Worm (Caenorhabditis elegans): ENCODE measurements around the gene cgt-1.

cgt-1 gene

DNA sequence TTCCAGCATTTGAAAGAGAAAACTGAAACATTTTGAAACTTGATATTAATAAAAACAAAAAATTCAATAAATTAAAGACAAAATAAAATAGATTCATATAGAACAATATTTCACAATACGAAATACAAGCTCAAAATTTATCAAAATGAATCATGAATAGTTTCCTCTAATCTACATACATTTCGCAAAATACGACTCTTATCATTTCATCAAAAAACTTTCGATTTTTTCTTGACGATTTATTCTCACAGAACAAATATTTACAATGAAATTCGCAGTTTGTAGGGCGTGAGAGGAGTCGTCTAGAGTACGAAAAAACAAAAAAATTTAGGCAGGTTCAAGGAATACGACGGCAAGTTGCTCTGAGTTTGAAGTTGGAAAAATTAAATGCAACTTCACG, 1.5 kb upstream of the cgt-1 start:
- TF ChIP-seq pes-1 (GFP tag; IDR thresholded peaks at IDR 0.05) = no peak
- no peak for TF ChIP-seq B0310.2 (tag; optimal IDR thresholded peaks at IDR 0.05)
- TF ChIP-seq aly-1 (tag; optimal IDR thresholded peaks at IDR 0.05) = no peak
- no peak for TF ChIP-seq scrt-1 (GFP tag; IDR thresholded peaks at IDR 0.05)
- TF ChIP-seq flt-1 (GFP tag; IDR thresholded peaks at IDR 0.05) = no peak
- TF ChIP-seq tbx-11 (GFP tag; IDR thresholded peaks at IDR 0.05) = no peak
- TF ChIP-seq ceh-13 (GFP tag; optimal IDR thresholded peaks at IDR 0.05) = no peak
- no peak for TF ChIP-seq ceh-36 (tag; optimal IDR thresholded peaks at IDR 0.05)
- no peak for TF ChIP-seq tbx-37 (GFP tag; conservative IDR thresholded peaks at IDR 0.05)
- TF ChIP-seq F13C5.2 (tag; optimal IDR thresholded peaks at IDR 0.05) = no peak
- no peak for TF ChIP-seq tra-4 (tag; optimal IDR thresholded peaks at IDR 0.05)
- TF ChIP-seq hmbx-1 (tag; optimal IDR thresholded peaks at IDR 0.05) = no peak
- no peak for TF ChIP-seq ama-1 (optimal IDR thresholded peaks at IDR 0.05)
- no peak for TF ChIP-seq hmg-4 (GFP tag; optimal IDR thresholded peaks at IDR 0.05)

DNA sequence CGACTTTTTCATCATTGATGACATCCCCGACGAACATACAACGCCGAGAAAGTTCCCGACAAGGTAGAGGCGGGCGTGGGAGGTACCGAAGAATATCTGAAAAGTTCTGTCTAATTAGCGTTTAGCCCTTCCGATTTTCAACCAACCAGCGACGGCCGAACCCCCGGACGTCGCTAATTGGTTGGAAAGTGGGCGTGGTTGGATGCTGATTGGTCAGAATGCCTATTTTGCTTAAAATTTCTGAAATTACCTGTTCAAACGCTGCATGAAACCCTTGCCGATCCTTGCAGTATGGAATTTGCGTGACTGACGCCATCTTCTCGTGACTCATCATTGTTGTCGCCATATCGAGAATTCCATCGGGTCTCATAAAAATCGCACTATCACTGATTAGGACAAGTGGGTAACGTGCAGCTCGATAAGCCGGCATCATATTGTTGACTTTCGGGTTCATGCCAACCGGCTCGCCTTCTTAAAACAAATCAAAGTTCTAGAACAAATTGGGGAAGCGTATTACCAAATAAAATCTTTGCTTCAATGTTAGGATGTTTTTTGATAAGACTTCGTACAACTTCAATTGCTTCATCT, 849 bp downstream of the cgt-1 start:
- TF ChIP-seq hnd-1 (tag; optimal IDR thresholded peaks at IDR 0.05) = no peak

DNA sequence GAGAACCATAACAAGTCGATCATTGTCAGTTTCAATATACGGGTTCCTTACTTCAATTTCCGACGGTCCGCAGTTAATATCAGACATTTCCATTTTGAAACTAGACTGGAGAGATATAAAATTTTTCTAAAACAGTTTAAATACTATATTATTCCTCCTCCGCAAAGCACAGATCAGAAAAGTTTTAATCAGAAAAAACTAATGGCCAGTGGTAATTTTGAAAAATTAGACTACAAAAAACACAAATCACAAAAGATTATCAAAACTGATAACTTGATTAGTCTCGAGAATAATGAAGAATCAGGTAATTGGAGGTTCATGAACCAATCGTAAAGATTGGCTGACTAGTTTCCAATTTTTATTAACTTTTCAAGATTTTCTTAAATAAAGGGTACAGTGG, 2.7 kb downstream of the cgt-1 start, which contains the start of gene T06C12.9:
Gene T06C12.9, minus strand, starts transcription at position 101 of the 400 bp plus-strand sequence.
- no peak for TF ChIP-seq hmg-4 (GFP tag; optimal IDR thresholded peaks at IDR 0.05)
- TF ChIP-seq pes-1 (GFP tag; IDR thresholded peaks at IDR 0.05) = no peak
- no peak for TF ChIP-seq scrt-1 (GFP tag; IDR thresholded peaks at IDR 0.05)
- TF ChIP-seq F13C5.2 (tag; optimal IDR thresholded peaks at IDR 0.05) = no peak
- TF ChIP-seq hnd-1 (tag; optimal IDR thresholded peaks at IDR 0.05) = no peak
- no peak for TF ChIP-seq B0310.2 (tag; optimal IDR thresholded peaks at IDR 0.05)
- no peak for TF ChIP-seq aly-1 (tag; optimal IDR thresholded peaks at IDR 0.05)
- TF ChIP-seq ama-1 (optimal IDR thresholded peaks at IDR 0.05) = no peak
- no peak for TF ChIP-seq flt-1 (GFP tag; IDR thresholded peaks at IDR 0.05)

DNA sequence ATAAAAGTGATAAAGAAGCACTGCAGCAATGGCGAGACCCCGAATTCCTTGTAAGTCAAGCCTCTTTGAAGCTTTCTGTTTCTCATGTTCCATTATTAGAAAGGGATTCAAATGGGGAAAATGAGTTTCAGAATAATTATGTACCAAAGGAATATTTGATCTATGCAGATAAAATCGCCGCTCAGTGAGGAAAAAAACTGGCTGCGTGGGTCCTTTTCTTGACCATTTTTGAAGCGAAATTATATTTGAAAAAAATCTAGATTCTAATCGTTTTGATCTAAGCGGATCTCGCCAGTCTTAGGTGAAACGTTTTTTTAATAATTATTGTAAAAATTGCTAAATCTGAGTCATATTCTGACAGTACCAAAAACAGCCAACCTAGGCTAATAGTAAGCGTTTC, 4.0 kb downstream of the cgt-1 start, which contains the start of gene oac-42:
Gene oac-42, minus strand, starts transcription at position 101 of the 400 bp plus-strand sequence.
- TF ChIP-seq ceh-13 (GFP tag; optimal IDR thresholded peaks at IDR 0.05) (no peak), ets-7 (tag; optimal IDR thresholded peaks at IDR 0.05) (no peak), aly-1 (tag; optimal IDR thresholded peaks at IDR 0.05) (no peak), ceh-36 (tag; optimal IDR thresholded peaks at IDR 0.05) (no peak), B0310.2 (tag; optimal IDR thresholded peaks at IDR 0.05) (no peak), tbx-37 (GFP tag; conservative IDR thresholded peaks at IDR 0.05) (no peak), scrt-1 (GFP tag; IDR thresholded peaks at IDR 0.05) (no peak), flt-1 (GFP tag; IDR thresholded peaks at IDR 0.05) (no peak), hnd-1 (tag; optimal IDR thresholded peaks at IDR 0.05) (no peak), F13C5.2 (tag; optimal IDR thresholded peaks at IDR 0.05) (no peak), pes-1 (GFP tag; IDR thresholded peaks at IDR 0.05) (no peak), ama-1 (optimal IDR thresholded peaks at IDR 0.05) (no peak), sea-1 (GFP tag; conservative IDR thresholded peaks at IDR 0.05) (no peak), tra-4 (tag; optimal IDR thresholded peaks at IDR 0.05) (no peak)

DNA sequence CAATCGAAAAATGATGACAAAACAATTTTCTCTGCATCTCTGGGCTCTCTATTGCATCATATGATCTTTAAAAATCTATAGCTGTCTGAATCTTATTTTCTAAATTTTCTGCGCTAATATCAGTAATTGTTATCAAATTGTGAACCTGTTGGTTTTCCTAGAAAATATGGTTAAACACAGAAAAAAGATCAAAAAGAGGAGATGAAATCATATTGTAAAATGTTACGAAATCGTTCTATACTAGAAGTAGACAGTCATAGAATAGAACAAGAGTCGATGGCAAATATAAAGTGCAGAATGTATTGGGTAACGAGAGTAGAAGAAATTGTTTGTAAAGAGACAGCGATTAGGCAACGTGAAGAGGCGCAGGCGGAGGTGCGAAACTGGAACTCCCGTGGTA, 7.9 kb downstream of the cgt-1 start:
- TF ChIP-seq B0310.2 (tag; optimal IDR thresholded peaks at IDR 0.05) = no peak
- TF ChIP-seq hmbx-1 (tag; optimal IDR thresholded peaks at IDR 0.05) = no peak
- TF ChIP-seq sea-1 (GFP tag; conservative IDR thresholded peaks at IDR 0.05) = no peak
- no peak for TF ChIP-seq ceh-36 (tag; optimal IDR thresholded peaks at IDR 0.05)
- no peak for TF ChIP-seq tbx-11 (GFP tag; IDR thresholded peaks at IDR 0.05)
- TF ChIP-seq tbx-37 (GFP tag; conservative IDR thresholded peaks at IDR 0.05) = no peak
- TF ChIP-seq aly-1 (tag; optimal IDR thresholded peaks at IDR 0.05) = no peak

DNA sequence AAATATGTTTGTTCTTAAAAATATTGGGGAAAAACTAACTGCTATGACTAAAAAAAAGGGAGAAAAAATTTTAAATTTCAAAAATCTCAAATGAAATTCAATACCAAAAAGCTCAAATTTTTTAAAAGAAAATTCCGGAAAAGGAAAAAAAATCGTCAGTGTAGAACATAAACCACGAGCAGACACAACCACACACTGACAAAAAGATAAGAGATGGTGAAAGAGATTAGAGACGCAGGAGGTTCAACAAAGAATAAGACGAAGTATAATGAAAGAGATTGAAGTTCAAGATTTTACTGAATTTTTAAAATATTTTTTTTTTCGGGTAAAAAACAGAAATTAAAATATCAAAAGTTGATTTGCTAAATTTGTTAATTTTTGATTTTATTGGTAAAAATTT, 8.6 kb downstream of the cgt-1 start:
- TF ChIP-seq ceh-13 (GFP tag; optimal IDR thresholded peaks at IDR 0.05) = no peak
- TF ChIP-seq ets-7 (tag; optimal IDR thresholded peaks at IDR 0.05) = no peak
- TF ChIP-seq hmg-4 (GFP tag; optimal IDR thresholded peaks at IDR 0.05) = no peak
- no peak for TF ChIP-seq scrt-1 (GFP tag; IDR thresholded peaks at IDR 0.05)
- no peak for TF ChIP-seq sea-1 (GFP tag; conservative IDR thresholded peaks at IDR 0.05)
- no peak for TF ChIP-seq B0310.2 (tag; optimal IDR thresholded peaks at IDR 0.05)
- TF ChIP-seq F13C5.2 (tag; optimal IDR thresholded peaks at IDR 0.05) = no peak
- no peak for TF ChIP-seq flt-1 (GFP tag; IDR thresholded peaks at IDR 0.05)
- TF ChIP-seq tbx-37 (GFP tag; conservative IDR thresholded peaks at IDR 0.05) = no peak
- no peak for TF ChIP-seq hnd-1 (tag; optimal IDR thresholded peaks at IDR 0.05)
- TF ChIP-seq ceh-36 (tag; optimal IDR thresholded peaks at IDR 0.05) = no peak
- TF ChIP-seq tbx-11 (GFP tag; IDR thresholded peaks at IDR 0.05) = no peak

DNA sequence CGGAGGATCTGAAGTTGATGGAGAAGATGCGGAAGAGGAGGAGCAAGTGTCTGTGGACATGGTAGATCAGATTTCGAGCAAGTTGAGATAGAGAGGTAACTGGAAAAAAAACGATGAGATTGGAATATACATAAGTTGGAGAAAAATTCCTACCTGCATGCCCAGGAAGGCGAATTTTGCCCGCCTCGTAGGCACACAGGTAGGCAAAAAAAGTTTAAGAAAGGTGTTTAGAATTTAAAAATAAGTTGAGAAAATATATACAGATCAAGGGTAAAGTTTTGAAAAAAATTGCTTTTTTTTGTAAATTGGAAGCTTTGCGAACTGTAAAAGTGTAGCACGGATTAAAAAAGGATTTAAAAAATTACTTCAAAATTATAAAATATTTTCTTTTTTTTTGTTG, 9.1 kb downstream of the cgt-1 start, which contains the start of gene nhr-84:
Gene nhr-84, minus strand, starts transcription at position 101 of the 400 bp plus-strand sequence.
- TF ChIP-seq ama-1 (optimal IDR thresholded peaks at IDR 0.05) (no peak), aly-1 (tag; optimal IDR thresholded peaks at IDR 0.05) (no peak), F13C5.2 (tag; optimal IDR thresholded peaks at IDR 0.05) (no peak), hnd-1 (tag; optimal IDR thresholded peaks at IDR 0.05) (no peak), pes-1 (GFP tag; IDR thresholded peaks at IDR 0.05) (no peak), ets-7 (tag; optimal IDR thresholded peaks at IDR 0.05) (no peak), hmg-4 (GFP tag; optimal IDR thresholded peaks at IDR 0.05) (no peak)

DNA sequence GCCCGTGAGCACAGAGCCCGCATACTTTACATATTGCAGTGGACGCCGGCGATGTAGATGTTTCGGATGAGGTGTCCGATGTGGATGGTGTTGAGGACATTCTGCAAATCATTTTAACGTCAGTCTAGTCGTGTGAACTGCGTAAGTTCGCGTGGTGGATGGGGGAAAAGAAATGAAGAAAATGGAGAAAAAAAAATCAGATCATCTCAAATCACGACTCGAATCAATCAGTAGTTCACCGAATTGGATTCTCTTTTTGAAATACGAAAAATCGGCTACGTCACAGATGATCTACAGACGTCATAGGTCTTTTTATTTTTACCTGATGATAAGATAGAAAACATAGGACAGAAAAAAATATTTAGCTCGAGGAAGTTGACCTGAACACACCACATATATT, 12.3 kb downstream of the cgt-1 start, which contains the start of gene nhr-102:
Gene nhr-102, minus strand, starts transcription at position 101 of the 400 bp plus-strand sequence.
- no peak for TF ChIP-seq tra-4 (tag; optimal IDR thresholded peaks at IDR 0.05)
- no peak for TF ChIP-seq ets-7 (tag; optimal IDR thresholded peaks at IDR 0.05)
- TF ChIP-seq ceh-13 (GFP tag; optimal IDR thresholded peaks at IDR 0.05) = no peak
- TF ChIP-seq tbx-37 (GFP tag; conservative IDR thresholded peaks at IDR 0.05) = no peak
- TF ChIP-seq tbx-11 (GFP tag; IDR thresholded peaks at IDR 0.05) = no peak
- TF ChIP-seq hmg-4 (GFP tag; optimal IDR thresholded peaks at IDR 0.05) = no peak

Measured in whole organism, early embryonic.